Worm (Caenorhabditis elegans): Measurements from ENCODE around the gene gst-30.

Gene gst-30

ce11 chrII:4885976-4886375, 48.9 kb downstream of the gst-30 start, which contains the start of gene R05F9.7 (continued):
- TF ChIP-seq F49E8.2 (tag; optimal IDR thresholded peaks at IDR 0.05; ENCODE audit: insufficient read depth) = no peak
- no peak for TF ChIP-seq snpc-1.3 (tag; optimal IDR thresholded peaks at IDR 0.05; ENCODE audit: insufficient read depth)
- no peak for TF ChIP-seq nhr-27 (tag; optimal IDR thresholded peaks at IDR 0.05)
- TF ChIP-seq dox-1 (GFP tag; IDR thresholded peaks at IDR 0.05) = no peak

ce11 chrII:4884403-4884802, 50.5 kb downstream of the gst-30 start:
- TF ChIP-seq rcor-1 (GFP tag; IDR thresholded peaks at IDR 0.05) = no peak
- no peak for TF ChIP-seq ZK185.1 (tag; optimal IDR thresholded peaks at IDR 0.05; ENCODE audit: poor library complexity, severe bottlenecking)
- TF ChIP-seq Y53G8AR.9 (GFP tag; conservative IDR thresholded peaks at IDR 0.05) = no peak
- no peak for TF ChIP-seq madf-3 (GFP tag; IDR thresholded peaks at IDR 0.05)
- TF ChIP-seq madf-8 (GFP tag; conservative IDR thresholded peaks at IDR 0.05) = no peak
- TF ChIP-seq snpc-1.3 (tag; optimal IDR thresholded peaks at IDR 0.05; ENCODE audit: insufficient read depth) = no peak
- TF ChIP-seq K12H6.12 (tag; optimal IDR thresholded peaks at IDR 0.05) = no peak
- no peak for TF ChIP-seq lsy-27 (tag; optimal IDR thresholded peaks at IDR 0.05; ENCODE audit: borderline replicate concordance, insufficient read depth)
- no peak for TF ChIP-seq F33H1.4 (GFP tag; IDR thresholded peaks at IDR 0.05)
- TF ChIP-seq lin-40 (tag; optimal IDR thresholded peaks at IDR 0.05) = no peak
- TF ChIP-seq B0336.3 (GFP tag; IDR thresholded peaks at IDR 0.05) = no peak

Measured in whole organism, young adult.